Worm (Caenorhabditis elegans) whole organism, L4 larva: ENCODE data around the gene F14H12.6.

Experiments
- D1046.2 ChIP-seq: fragments of 200-800 bp; sonication (Bioruptor generic); IDR thresholded peaks from 2 replicates; pipeline ENCODE4 v1.3.6; 2022; ENCODE audit warnings: missing genetic modification characterization, missing compliant biosample characterization
- F37D6.2 ChIP-seq: sonication (generic microtip); optimal IDR thresholded peaks from 2 replicates; lab custom pipeline; 2016; ENCODE audit warnings: mild to moderate bottlenecking, missing genetic modification characterization, missing compliant biosample characterization
- F49E8.2 ChIP-seq: sonication (generic microtip); optimal IDR thresholded peaks from 2 replicates; lab custom pipeline; 2016; ENCODE audit warnings: missing compliant biosample characterization, mild to moderate bottlenecking, missing genetic modification characterization, borderline replicate concordance
- R02D3.7 ChIP-seq: fragments of 150-350 bp; sonication (generic microtip); optimal IDR thresholded peaks from 3 replicates; lab custom pipeline; 2014; ENCODE audit warnings: missing biosample characterization, missing genetic modification characterization
- T20F7.1 ChIP-seq: fragments of 200-800 bp; sonication (Bioruptor generic); optimal IDR thresholded peaks from 2 replicates; lab custom pipeline; 2018; ENCODE audit warnings: mild to moderate bottlenecking, missing genetic modification characterization, missing compliant biosample characterization
- Y48G9A.11 ChIP-seq: fragments of 200-800 bp; sonication (Bioruptor generic); IDR thresholded peaks from 2 replicates; pipeline ENCODE4 v1.3.6; 2022; ENCODE audit warnings: missing genetic modification reagents, missing genetic modification characterization, missing compliant biosample characterization
- ZK546.5 ChIP-seq, 2 experiments: sonication (generic microtip); optimal IDR thresholded peaks; 2 replicates each; lab custom pipeline; 2017; ENCODE audit warnings: missing biosample characterization in 2 of 2, missing genetic modification characterization in 2 of 2
- ceh-82 ChIP-seq: sonication (generic microtip); optimal IDR thresholded peaks from 2 replicates; lab custom pipeline; 2017; ENCODE audit warnings: missing biosample characterization, missing genetic modification characterization
- daf-12 ChIP-seq: fragments of 150-350 bp; optimal IDR thresholded peaks from 2 replicates; lab custom pipeline; 2014; ENCODE audit warnings: missing biosample characterization, missing genetic modification reagents, missing genetic modification characterization
- daf-16 ChIP-seq, 3 experiments: sonication (generic microtip); optimal IDR thresholded peaks; 2 replicates each; lab custom pipeline; 2016 to 2017; ENCODE audit warnings: missing genetic modification characterization in 3 of 3, missing genetic modification reagents in 3 of 3, mild to moderate bottlenecking in 2 of 3, missing compliant biosample characterization in 2 of 3, missing biosample characterization in 1 of 3, moderate library complexity in 1 of 3
- daf-8 ChIP-seq: fragments of 200-800 bp; sonication (Bioruptor generic); IDR thresholded peaks from 2 replicates; pipeline ENCODE4 v1.3.6; 2022; ENCODE audit warnings: missing genetic modification characterization, missing compliant biosample characterization
- dmd-8 ChIP-seq: fragments of 200-800 bp; sonication (Bioruptor generic); IDR thresholded peaks from 2 replicates; pipeline ENCODE4 v1.3.6; 2022; ENCODE audit warnings: missing genetic modification characterization, missing compliant biosample characterization
- dmd-9 ChIP-seq: fragments of 200-800 bp; sonication (Bioruptor generic); IDR thresholded peaks from 2 replicates; pipeline ENCODE4 v1.3.6; 2022; ENCODE audit warnings: missing genetic modification reagents, missing genetic modification characterization, missing compliant biosample characterization
- dpl-1 ChIP-seq: fragments of 150-350 bp; optimal IDR thresholded peaks from 2 replicates; lab custom pipeline; 2014; ENCODE audit warnings: missing biosample characterization, missing genetic modification reagents, missing genetic modification characterization
- dve-1 ChIP-seq: sonication (generic microtip); optimal IDR thresholded peaks from 2 replicates; lab custom pipeline; 2017; ENCODE audit warnings: antibody characterized with exemption, mild to moderate bottlenecking, missing genetic modification characterization, missing compliant biosample characterization; ENCODE audit not compliant: insufficient read depth
- fos-1 ChIP-seq: fragments of 150-350 bp; optimal IDR thresholded peaks from 2 replicates; lab custom pipeline; 2014; ENCODE audit warnings: missing biosample characterization, missing genetic modification characterization
- gei-8 ChIP-seq: fragments of 200-800 bp; sonication (Bioruptor generic); optimal IDR thresholded peaks from 2 replicates; lab custom pipeline; 2018; ENCODE audit warnings: mild to moderate bottlenecking, missing genetic modification characterization, missing compliant biosample characterization
- hlh-30 ChIP-seq: sonication (generic microtip); optimal IDR thresholded peaks from 2 replicates; lab custom pipeline; 2017; ENCODE audit warnings: antibody characterized with exemption, mild to moderate bottlenecking, missing genetic modification characterization, missing compliant biosample characterization; ENCODE audit not compliant: insufficient read depth
- lin-15B ChIP-seq: fragments of 150-350 bp; sonication (generic microtip); optimal IDR thresholded peaks from 3 replicates; lab custom pipeline; 2014; ENCODE audit warnings: missing biosample characterization, missing genetic modification characterization
- lin-29 ChIP-seq: fragments of 200-800 bp; sonication (Bioruptor generic); IDR thresholded peaks from 2 replicates; pipeline ENCODE4 v1.3.6; 2022; ENCODE audit warnings: missing genetic modification reagents, missing genetic modification characterization, missing compliant biosample characterization
- lir-3 ChIP-seq: sonication (generic microtip); optimal IDR thresholded peaks from 2 replicates; lab custom pipeline; 2016; ENCODE audit warnings: mild to moderate bottlenecking, missing genetic modification characterization, missing compliant biosample characterization
- madf-5 ChIP-seq, 2 experiments: fragments of 200-800 bp; sonication (Bioruptor generic); IDR thresholded peaks; 2 replicates each; pipeline ENCODE4 v1.3.6; 2022; ENCODE audit warnings: missing compliant biosample characterization in 2 of 2, missing genetic modification characterization in 2 of 2
- mdl-1 ChIP-seq, 2 experiments: fragments of 150-350 bp in 1 of 2; sonication (generic microtip) in 1 of 2; optimal IDR thresholded peaks; 2 replicates each; lab custom pipeline; 2014 to 2017; ENCODE audit warnings: missing biosample characterization in 2 of 2, missing genetic modification characterization in 2 of 2
- mep-1 ChIP-seq: fragments of 150-350 bp; sonication (generic microtip); optimal IDR thresholded peaks from 3 replicates; lab custom pipeline; 2014; ENCODE audit warnings: missing biosample characterization, missing genetic modification characterization
- nhr-111 ChIP-seq: fragments of 200-800 bp; sonication (Bioruptor generic); optimal IDR thresholded peaks from 2 replicates; lab custom pipeline; 2018; ENCODE audit warnings: mild to moderate bottlenecking, missing genetic modification characterization, missing compliant biosample characterization
- nhr-28 ChIP-seq: fragments of 150-350 bp; optimal IDR thresholded peaks from 2 replicates; lab custom pipeline; 2014; ENCODE audit warnings: missing biosample characterization, missing genetic modification characterization
- nhr-41 ChIP-seq: fragments of 200-800 bp; sonication (Bioruptor generic); IDR thresholded peaks from 2 replicates; pipeline ENCODE4 v1.3.6; 2022; ENCODE audit warnings: missing genetic modification reagents, missing genetic modification characterization, missing compliant biosample characterization
- nhr-6 ChIP-seq: fragments of 150-350 bp; optimal IDR thresholded peaks from 2 replicates; lab custom pipeline; 2014; ENCODE audit warnings: missing biosample characterization, missing genetic modification characterization
- php-3 ChIP-seq: fragments of 200-800 bp; sonication (Bioruptor generic); IDR thresholded peaks from 2 replicates; pipeline ENCODE4 v1.3.6; 2022; ENCODE audit warnings: missing genetic modification reagents, missing genetic modification characterization, missing compliant biosample characterization
- sdz-12 ChIP-seq: fragments of 200-800 bp; sonication (Bioruptor generic); optimal IDR thresholded peaks from 2 replicates; lab custom pipeline; 2018; ENCODE audit warnings: mild to moderate bottlenecking, missing genetic modification characterization, missing compliant biosample characterization
- tra-1 ChIP-seq: fragments of 200-800 bp; sonication (Bioruptor generic); IDR thresholded peaks from 2 replicates; pipeline ENCODE4 v1.3.6; 2022; ENCODE audit warnings: missing genetic modification reagents, missing genetic modification characterization, missing compliant biosample characterization
- unc-130 ChIP-seq: sonication (generic microtip); optimal IDR thresholded peaks from 2 replicates; lab custom pipeline; 2016; ENCODE audit warnings: missing genetic modification reagents, missing genetic modification characterization, missing compliant biosample characterization
- unc-62 ChIP-seq, 3 experiments: fragments of 150-350 bp in 1 of 3; sonication (generic microtip); optimal IDR thresholded peaks in 2 of 3; peaks in 1 of 3; 1 replicate in 1 of 3; 2 replicates in 2 of 3; lab custom pipeline; 2014 to 2017; ENCODE audit warnings: missing biosample characterization in 3 of 3, missing genetic modification characterization in 3 of 3, missing genetic modification reagents in 3 of 3, missing genotype in 1 of 3
- vab-7 ChIP-seq: fragments of 200-800 bp; sonication (Bioruptor generic); IDR thresholded peaks from 2 replicates; pipeline ENCODE4 v1.3.6; 2022; ENCODE audit warnings: missing genetic modification reagents, missing genetic modification characterization, missing compliant biosample characterization
- zfp-3 ChIP-seq: fragments of 200-800 bp; sonication (Bioruptor generic); conservative IDR thresholded peaks from 2 replicates; pipeline ENCODE4 v1.3.6; 2022; ENCODE audit warnings: missing genetic modification reagents, missing genetic modification characterization, missing compliant biosample characterization

Gene F14H12.6

DNA sequence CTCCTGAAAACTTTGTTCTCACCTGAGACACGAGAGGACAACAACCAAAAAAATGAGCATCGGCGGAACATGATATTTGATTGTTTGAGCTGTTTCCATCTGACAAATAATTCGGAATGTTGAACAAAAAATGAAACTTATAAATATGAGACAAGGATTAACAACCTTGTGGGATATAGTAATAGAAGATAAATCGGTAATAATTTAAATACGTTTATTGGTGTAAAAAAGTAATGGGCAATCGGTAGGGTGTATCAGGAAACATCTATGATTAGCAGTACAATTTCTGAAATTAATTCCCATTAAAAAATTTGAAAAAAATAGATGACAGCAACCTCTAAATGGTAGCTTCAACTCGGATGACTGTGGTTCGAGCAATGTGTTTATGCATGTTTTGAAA, 10.0 kb upstream of the F14H12.6 start, which contains the start of gene R160.10:
TSS of gene R160.10 (minus strand) at position 101 of the 400 bp plus-strand sequence.
- TF ChIP-seq unc-62 (GFP tag; optimal IDR thresholded peaks at IDR 0.05 in 1 of 2; lab: Kevin White, UChicago) (peak in 1 of 2 experiments; percentile 36), unc-62 (tag; optimal IDR thresholded peaks at IDR 0.05; lab: Kevin White, UChicago) (no peak), unc-130 (no peak)
- TF ChIP-seq, all 104 proteins: peak for 1

DNA sequence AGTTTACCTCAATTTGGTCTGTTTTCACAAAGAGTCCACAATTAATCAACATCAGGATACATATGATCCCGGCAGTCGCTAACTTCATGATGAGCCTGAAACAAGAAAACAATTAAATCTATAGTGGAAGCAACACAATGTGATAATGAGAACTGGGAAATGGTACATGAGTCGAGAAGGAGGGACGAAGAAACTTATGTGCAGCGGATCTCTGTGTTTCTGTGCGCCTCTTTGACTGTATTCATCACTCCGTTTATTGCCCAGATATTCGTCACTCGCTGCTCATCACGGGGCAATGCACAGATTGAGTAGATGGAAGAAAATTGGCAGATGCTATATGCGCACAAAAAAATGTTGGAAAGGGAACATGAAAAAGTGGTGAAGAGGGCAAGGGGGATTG, 8.9 kb upstream of the F14H12.6 start, which contains the start of gene R160.3:
TSS of gene R160.3 (minus strand) at position 101 of the 400 bp plus-strand sequence.
- TF ChIP-seq F49E8.2 (tag; lab: Kevin White, UChicago) (no peak), fos-1 (tag; lab: Kevin White, UChicago) (no peak), D1046.2 (no peak), Y48G9A.11 (GFP tag; lab: Robert Waterston, UW) (no peak), dmd-9 (GFP tag; lab: Robert Waterston, UW) (no peak)

DNA sequence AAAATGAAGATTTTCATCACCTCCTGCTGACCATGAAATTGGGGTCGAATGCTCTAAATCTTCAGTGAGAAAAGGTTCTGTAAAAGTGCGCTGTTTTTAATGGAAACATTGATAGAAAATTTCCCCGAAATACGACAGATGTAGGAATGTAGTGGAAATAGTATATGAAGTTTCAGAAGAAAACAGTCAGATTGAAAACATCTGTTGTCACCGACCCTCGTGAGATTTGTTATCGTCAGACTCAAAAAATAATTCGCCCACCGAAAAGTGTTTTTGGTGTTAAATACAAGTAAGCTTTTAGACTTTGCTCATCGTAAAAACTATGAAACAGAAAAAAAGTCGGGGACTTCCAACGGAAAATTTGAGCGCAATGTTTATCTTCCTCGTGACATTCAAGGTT, 7.5 kb upstream of the F14H12.6 start, which contains the start of gene F14H12.8:
TSS of gene F14H12.8 (minus strand) at position 101 of the 400 bp plus-strand sequence.
- TF ChIP-seq mep-1 (tag; lab: Kevin White, UChicago) (no peak), php-3 (GFP tag; lab: Robert Waterston, UW) (no peak), T20F7.1 (GFP tag; lab: Kevin White, UChicago) (no peak), daf-8 (no peak), nhr-41 (GFP tag; lab: Robert Waterston, UW) (no peak), ceh-82 (no peak), dpl-1 (GFP tag; lab: Kevin White, UChicago) (no peak), gei-8 (GFP tag; lab: Kevin White, UChicago) (no peak), lin-29 (GFP tag; lab: Robert Waterston, UW) (no peak), dmd-9 (GFP tag; lab: Robert Waterston, UW) (no peak)

DNA sequence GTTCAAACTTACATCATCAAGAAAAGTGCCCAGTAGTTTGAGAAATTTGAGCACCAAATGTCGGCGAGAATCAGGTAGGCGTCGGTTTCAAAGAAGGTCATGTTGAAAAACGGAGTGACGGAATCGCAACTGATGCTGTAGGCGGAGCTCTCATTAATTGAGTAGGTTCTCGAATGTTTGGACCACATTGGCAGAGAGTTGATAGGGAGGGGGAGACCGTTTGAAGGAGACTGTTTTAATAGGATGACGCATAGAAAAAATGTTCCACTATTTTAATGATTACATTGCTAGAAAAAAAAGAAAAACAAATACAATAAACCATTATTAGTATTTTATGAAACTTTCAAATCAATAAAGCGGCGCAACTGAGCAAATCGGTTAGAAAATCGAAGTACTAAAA, 5.8 kb upstream of the F14H12.6 start, which contains the start of gene F14H12.17:
TSS of gene F14H12.17 (minus strand) at position 101 of the 400 bp plus-strand sequence.
- no peak for TF ChIP-seq dmd-8 (GFP tag; lab: Robert Waterston, UW)
- no peak for TF ChIP-seq R02D3.7 (tag; lab: Kevin White, UChicago)
- no peak for TF ChIP-seq nhr-111 (GFP tag; lab: Kevin White, UChicago)
- TF ChIP-seq lin-15B (tag; lab: Kevin White, UChicago) = no peak
- no peak for TF ChIP-seq sdz-12
- no peak for TF ChIP-seq madf-5 (GFP tag; IDR thresholded peaks at IDR 0.05; lab: Robert Waterston, UW)
- TF ChIP-seq vab-7 (GFP tag; lab: Robert Waterston, UW) = no peak
- TF ChIP-seq F37D6.2 (tag; lab: Kevin White, UChicago) = no peak
- TF ChIP-seq daf-16 (GFP tag; optimal IDR thresholded peaks at IDR 0.05; lab: Kevin White, UChicago) = no peak
- no peak for TF ChIP-seq daf-16 (tag; optimal IDR thresholded peaks at IDR 0.05; lab: Kevin White, UChicago)

DNA sequence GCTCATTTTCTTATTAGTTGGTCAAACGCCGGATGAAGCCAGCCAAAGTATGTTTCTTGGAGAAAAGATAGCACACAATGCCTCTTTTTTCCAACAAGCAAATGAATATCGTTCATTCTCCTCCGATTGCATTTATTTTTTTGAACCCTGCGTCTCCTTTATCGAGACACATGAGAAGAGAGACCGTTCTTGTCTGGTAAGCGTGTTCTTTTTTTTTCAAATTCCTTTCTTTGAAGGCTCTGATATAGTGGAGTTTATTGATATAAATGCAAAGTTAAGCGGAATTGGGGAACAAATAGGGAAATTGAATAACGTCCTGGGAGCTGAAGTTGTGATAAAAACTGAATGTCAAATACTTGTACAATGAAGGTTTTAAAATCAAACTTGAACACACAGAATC, 5.2 kb upstream of the F14H12.6 start, which contains the start of gene F14H12.7:
TSS of gene F14H12.7 (minus strand) at position 101 of the 400 bp plus-strand sequence.
- TF ChIP-seq nhr-111 (GFP tag; lab: Kevin White, UChicago) (no peak), dve-1 (tag; lab: Kevin White, UChicago) (no peak), nhr-28 (no peak), T20F7.1 (GFP tag; lab: Kevin White, UChicago) (no peak), tra-1 (GFP tag; lab: Robert Waterston, UW) (no peak), php-3 (GFP tag; lab: Robert Waterston, UW) (no peak), dpl-1 (GFP tag; lab: Kevin White, UChicago) (no peak), zfp-3 (no peak), lir-3 (tag; lab: Kevin White, UChicago) (no peak), F37D6.2 (tag; lab: Kevin White, UChicago) (no peak), mdl-1 (tag; optimal IDR thresholded peaks at IDR 0.05; lab: Kevin White, UChicago) (no peak), Y48G9A.11 (GFP tag; lab: Robert Waterston, UW) (no peak), ZK546.5 (tag; optimal IDR thresholded peaks at IDR 0.05; lab: Kevin White, UChicago) (no peak), hlh-30 (tag; lab: Kevin White, UChicago) (no peak), nhr-6 (tag; lab: Kevin White, UChicago) (no peak), daf-12 (tag; lab: Kevin White, UChicago) (no peak)
